Worm (Caenorhabditis elegans): ENCODE data around the gene madd-2.

DNA sequence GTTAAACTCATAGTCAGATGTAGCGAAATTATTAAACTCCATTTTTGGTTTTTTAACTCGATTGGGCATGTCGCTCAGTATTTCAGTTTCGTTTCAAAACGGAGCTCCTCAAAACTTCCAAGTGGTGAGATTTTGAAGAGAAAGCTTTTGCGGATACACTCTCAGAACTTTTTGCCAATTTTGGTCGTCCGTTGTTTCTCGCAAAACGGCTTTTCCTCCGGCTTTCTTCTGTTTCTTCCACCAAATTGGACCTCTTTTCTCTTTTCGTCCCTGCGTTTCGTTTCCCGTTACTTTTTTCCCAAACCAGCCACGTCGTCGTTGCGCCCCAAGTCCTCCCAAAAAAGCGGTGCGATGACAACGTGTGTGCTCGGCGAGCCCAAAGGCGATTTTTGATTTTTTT, 24.8 kb upstream of the madd-2 start, which contains the start of gene C39F7.1:
- TF ChIP-seq pha-4 (tag; optimal IDR thresholded peaks at IDR 0.05) = no peak
- no peak for TF ChIP-seq ref-2 (tag; optimal IDR thresholded peaks at IDR 0.05)
- TF ChIP-seq hlh-30 (tag; optimal IDR thresholded peaks at IDR 0.05; ENCODE audit: insufficient read depth) = no peak
- no peak for TF ChIP-seq unc-3 (GFP tag; conservative IDR thresholded peaks at IDR 0.05)
- no peak for TF ChIP-seq unc-3 (tag; optimal IDR thresholded peaks at IDR 0.05)
- no peak for TF ChIP-seq nhr-11 (tag; optimal IDR thresholded peaks at IDR 0.05)
- TF ChIP-seq mec-3 (tag; optimal IDR thresholded peaks at IDR 0.05; ENCODE audit: borderline replicate concordance) = no peak
- TF ChIP-seq ama-1 (optimal IDR thresholded peaks at IDR 0.05) = no peak
